Fruit fly (Drosophila melanogaster): ENCODE measurements around the gene Lsd-1.
A peak's percentile ranks its signal among the peaks of the same experiment; 100 is the strongest.

The Lsd-1 gene

dm6 chr3R:23760219-23761018 lies 3.2 kb upstream of the Lsd-1 start, which contains the start of gene SdhD:
SdhD (minus strand) TSS chr3R:23760600.
- TF ChIP-seq CG33017 (tag; optimal IDR thresholded peaks at IDR 0.05) (peak; percentile 46), cic (GFP tag; optimal IDR thresholded peaks at IDR 0.05) (peak; percentile 24), CG7045 (GFP tag; optimal IDR thresholded peaks at IDR 0.05) (no peak), toe (GFP tag; optimal IDR thresholded peaks at IDR 0.05) (peak; percentile 9), Clk (GFP tag; optimal IDR thresholded peaks at IDR 0.05) (no peak), kay (GFP tag; ENCODE audit: borderline replicate concordance) (peak; percentile 93), CG12768 (GFP tag; optimal IDR thresholded peaks at IDR 0.05) (peak; percentile 64), cnc (optimal IDR thresholded peaks at IDR 0.05) (no peak), pad (GFP tag; optimal IDR thresholded peaks at IDR 0.05) (peak; percentile 47), bab1 (GFP tag; optimal IDR thresholded peaks at IDR 0.05) (peak; percentile 70), CG7101 (tag; optimal IDR thresholded peaks at IDR 0.05) (peak; percentile 57), CG5204 (GFP tag; optimal IDR thresholded peaks at IDR 0.05) (no peak), Hr96 (GFP tag; optimal IDR thresholded peaks at IDR 0.05) (no peak), CG1620 (GFP tag; optimal IDR thresholded peaks at IDR 0.05) (peak; percentile 60), tj (GFP tag; optimal IDR thresholded peaks at IDR 0.05) (no peak), ovo (GFP tag; optimal IDR thresholded peaks at IDR 0.05) (peak; percentile 0), Mnt (GFP tag; optimal IDR thresholded peaks at IDR 0.05) (peak; percentile 48), CG14711 (tag; optimal IDR thresholded peaks at IDR 0.05) (peak; percentile 55), CG11617 (GFP tag; optimal IDR thresholded peaks at IDR 0.05) (peak; percentile 37), Crg-1 (GFP tag; optimal IDR thresholded peaks at IDR 0.05) (peak; percentile 40)

dm6 chr3R:23763015-23763414 lies 642 bp upstream of the Lsd-1 start, which contains the start of gene udt:
udt (minus strand) TSS chr3R:23763263.
- no peak for TF ChIP-seq CG7101 (tag; optimal IDR thresholded peaks at IDR 0.05)
- peak; percentile 43 for TF ChIP-seq Crg-1 (GFP tag; optimal IDR thresholded peaks at IDR 0.05)
- TF ChIP-seq CG11617 (GFP tag; optimal IDR thresholded peaks at IDR 0.05) = no peak
- TF ChIP-seq CG7045 (GFP tag; optimal IDR thresholded peaks at IDR 0.05) = no peak
- no peak for TF ChIP-seq ovo (GFP tag; optimal IDR thresholded peaks at IDR 0.05)
- no peak for TF ChIP-seq toe (GFP tag; optimal IDR thresholded peaks at IDR 0.05)
- TF ChIP-seq kay (GFP tag; ENCODE audit: borderline replicate concordance) = peak; percentile 76
- peak; percentile 3 for TF ChIP-seq Mnt (GFP tag; optimal IDR thresholded peaks at IDR 0.05)
- peak; percentile 19 for TF ChIP-seq bab1 (GFP tag; optimal IDR thresholded peaks at IDR 0.05)
- no peak for TF ChIP-seq Clk (GFP tag; optimal IDR thresholded peaks at IDR 0.05)
- peak; percentile 34 for TF ChIP-seq pad (GFP tag; optimal IDR thresholded peaks at IDR 0.05)
- TF ChIP-seq CG1620 (GFP tag; optimal IDR thresholded peaks at IDR 0.05) = peak; percentile 68
- TF ChIP-seq cic (GFP tag; optimal IDR thresholded peaks at IDR 0.05) = no peak
- TF ChIP-seq tj (GFP tag; optimal IDR thresholded peaks at IDR 0.05) = no peak

- TF ChIP-seq CG12768 (GFP tag; optimal IDR thresholded peaks at IDR 0.05) (peak; percentile 72), cic (GFP tag; optimal IDR thresholded peaks at IDR 0.05) (peak; percentile 39), CG14711 (tag; optimal IDR thresholded peaks at IDR 0.05) (peak; percentile 78), CG7045 (GFP tag; optimal IDR thresholded peaks at IDR 0.05) (peak; percentile 64), ovo (GFP tag; optimal IDR thresholded peaks at IDR 0.05) (peak; percentile 45), CG5204 (GFP tag; optimal IDR thresholded peaks at IDR 0.05) (no peak), Crg-1 (GFP tag; optimal IDR thresholded peaks at IDR 0.05) (peak; percentile 82), CG33017 (tag; optimal IDR thresholded peaks at IDR 0.05) (peak; percentile 72), pad (GFP tag; optimal IDR thresholded peaks at IDR 0.05) (peak; percentile 68), CG7101 (tag; optimal IDR thresholded peaks at IDR 0.05) (peak; percentile 81), bab1 (GFP tag; optimal IDR thresholded peaks at IDR 0.05) (peak; percentile 82), tj (GFP tag; optimal IDR thresholded peaks at IDR 0.05) (peak; percentile 10), Hr96 (GFP tag; optimal IDR thresholded peaks at IDR 0.05) (peak; percentile 65), Clk (GFP tag; optimal IDR thresholded peaks at IDR 0.05) (peak; percentile 38), cnc (optimal IDR thresholded peaks at IDR 0.05) (no peak), CG11617 (GFP tag; optimal IDR thresholded peaks at IDR 0.05) (peak; percentile 74), Mnt (GFP tag; optimal IDR thresholded peaks at IDR 0.05) (peak; percentile 94), toe (GFP tag; optimal IDR thresholded peaks at IDR 0.05) (no peak), kay (GFP tag; ENCODE audit: borderline replicate concordance) (no peak), CG1620 (GFP tag; optimal IDR thresholded peaks at IDR 0.05) (peak; percentile 70)
These were observed 3.8 kb downstream of the Lsd-1 start, which contains the start of the genes CG10214 and CG10375 for dm6 chr3R:23767417-23767853. CG10214 (minus strand) TSS chr3R:23767488. CG10375 (plus strand) TSS chr3R:23767712.

dm6 chr3R:23772808-23773207 lies 9.2 kb downstream of the Lsd-1 start, which contains the start of gene tst:
tst (minus strand) TSS chr3R:23772859.
- peak; percentile 72 for TF ChIP-seq tj (GFP tag; optimal IDR thresholded peaks at IDR 0.05)
- no peak for TF ChIP-seq cnc (optimal IDR thresholded peaks at IDR 0.05)
- TF ChIP-seq CG33017 (tag; optimal IDR thresholded peaks at IDR 0.05) = peak; percentile 89
- no peak for TF ChIP-seq ovo (GFP tag; optimal IDR thresholded peaks at IDR 0.05)
- TF ChIP-seq CG12768 (GFP tag; optimal IDR thresholded peaks at IDR 0.05) = peak; percentile 85
- TF ChIP-seq Clk (GFP tag; optimal IDR thresholded peaks at IDR 0.05) = peak; percentile 60
- TF ChIP-seq CG11617 (GFP tag; optimal IDR thresholded peaks at IDR 0.05) = peak; percentile 88
- TF ChIP-seq CG1620 (GFP tag; optimal IDR thresholded peaks at IDR 0.05) = peak; percentile 18
- peak; percentile 82 for TF ChIP-seq CG7045 (GFP tag; optimal IDR thresholded peaks at IDR 0.05)
- TF ChIP-seq CG5204 (GFP tag; optimal IDR thresholded peaks at IDR 0.05) = no peak
- TF ChIP-seq bab1 (GFP tag; optimal IDR thresholded peaks at IDR 0.05) = peak; percentile 94
- TF ChIP-seq Mnt (GFP tag; optimal IDR thresholded peaks at IDR 0.05) = peak; percentile 60
- peak; percentile 93 for TF ChIP-seq CG7101 (tag; optimal IDR thresholded peaks at IDR 0.05)
- peak; percentile 89 for TF ChIP-seq CG14711 (tag; optimal IDR thresholded peaks at IDR 0.05)
- TF ChIP-seq Crg-1 (GFP tag; optimal IDR thresholded peaks at IDR 0.05) = peak; percentile 69
- TF ChIP-seq pad (GFP tag; optimal IDR thresholded peaks at IDR 0.05) = peak; percentile 69

Measured in whole organism, adult.